Worm (Caenorhabditis elegans) whole organism, L3 larva: ENCODE data around the gene W01B6.4.

Experiments
- elt-2 ChIP-seq: sonication (generic microtip); optimal IDR thresholded peaks from 2 replicates; lab custom pipeline; 2016; ENCODE audit warnings: missing genetic modification reagents, mild to moderate bottlenecking, missing genetic modification characterization, missing compliant biosample characterization
- fkh-10 ChIP-seq: sonication (generic microtip); optimal IDR thresholded peaks from 2 replicates; lab custom pipeline; 2017; ENCODE audit warnings: missing biosample characterization, missing genetic modification reagents, missing genetic modification characterization
- nhr-28 ChIP-seq: fragments of 150-350 bp; optimal IDR thresholded peaks from 2 replicates; lab custom pipeline; 2014; ENCODE audit warnings: missing biosample characterization, missing genetic modification characterization
- zag-1 ChIP-seq: fragments of 150-350 bp; optimal IDR thresholded peaks from 2 replicates; lab custom pipeline; 2014; ENCODE audit warnings: missing biosample characterization, missing genetic modification characterization

DNA sequence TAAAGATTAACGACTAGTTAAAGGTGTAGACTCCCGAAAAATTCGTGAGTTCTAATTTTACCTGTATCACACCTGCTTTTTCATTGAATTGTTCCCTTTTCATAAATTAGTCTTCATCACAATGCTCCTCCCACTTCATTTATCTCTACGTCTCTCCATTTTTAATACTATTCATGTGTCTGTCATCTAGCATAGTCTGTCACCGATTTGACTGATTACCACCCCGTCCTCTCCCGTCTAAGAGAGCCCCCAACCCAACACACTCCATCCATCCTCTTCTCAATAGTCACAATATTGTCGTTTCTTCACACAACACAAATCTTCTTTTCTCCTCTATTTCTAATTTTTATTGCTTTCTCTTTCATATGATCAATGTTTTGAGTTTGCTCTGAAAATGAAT lies 10.1 kb upstream of the W01B6.4 start:
- TF ChIP-seq nhr-28 (tag; lab: Kevin White, UChicago): no peak
- TF ChIP-seq fkh-10 (GFP tag; lab: Kevin White, UChicago): no peak
- TF ChIP-seq zag-1 (tag; lab: Kevin White, UChicago): no peak
- TF ChIP-seq elt-2: no peak
